Fruit fly (Drosophila melanogaster): ENCODE data around the gene vn.

The vn gene

DNA sequence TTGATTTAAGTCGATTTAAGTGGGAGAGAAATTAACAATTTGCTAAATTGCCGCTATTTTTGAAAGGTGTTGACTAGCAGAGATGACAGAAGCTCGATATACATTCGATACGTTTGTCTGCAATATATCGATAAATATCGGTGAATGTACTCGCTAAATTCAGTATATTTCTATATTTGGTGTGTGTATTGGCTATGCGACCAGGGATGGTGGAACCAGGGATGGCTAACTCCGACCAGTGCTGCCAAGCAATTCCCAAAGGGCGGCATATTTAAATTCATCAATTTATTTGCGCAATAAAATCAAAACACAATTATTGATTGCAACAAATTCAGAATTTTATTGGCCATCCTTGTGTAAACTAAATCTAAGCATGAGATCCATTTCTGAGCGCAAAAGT, 32.4 kb downstream of the vn start, which contains the start of gene mad2 (continued):
- TF ChIP-seq CG30403 (GFP tag; optimal IDR thresholded peaks at IDR 0.05) (peak; percentile 25), CG6272 (GFP tag; IDR thresholded peaks at IDR 0.05) (peak; percentile 48; the same call in 1 of the 2 replicates), CG13775 (GFP tag; optimal IDR thresholded peaks at IDR 0.05) (no peak), CG14050 (GFP tag; IDR thresholded peaks at IDR 0.05) (no peak), CG13624 (GFP tag; optimal IDR thresholded peaks at IDR 0.05) (peak; percentile 75), Sox100B (GFP tag; optimal IDR thresholded peaks at IDR 0.05) (no peak), CG8388 (GFP tag; optimal IDR thresholded peaks at IDR 0.05) (no peak), NC2β (GFP tag; optimal IDR thresholded peaks at IDR 0.05) (peak; percentile 34), gt (GFP tag; IDR thresholded peaks at IDR 0.05) (no peak), CG11247 (GFP tag; IDR thresholded peaks at IDR 0.05) (no peak), bowl (GFP tag; IDR thresholded peaks at IDR 0.05) (no peak), CTCF (GFP tag; optimal IDR thresholded peaks at IDR 0.05) (peak; percentile 31), exex (tag; optimal IDR thresholded peaks at IDR 0.05) (no peak), CG10462 (GFP tag; optimal IDR thresholded peaks at IDR 0.05) (peak; percentile 17), shn (GFP tag; optimal IDR thresholded peaks at IDR 0.05) (no peak), Stat92E (GFP tag; optimal IDR thresholded peaks at IDR 0.05) (peak in 1 of 3 experiments; percentile 67), Oli (tag; optimal IDR thresholded peaks at IDR 0.05) (no peak), CG2712 (tag; optimal IDR thresholded peaks at IDR 0.05) (peak; percentile 31), unpg (GFP tag; optimal IDR thresholded peaks at IDR 0.05) (no peak), phol (tag; optimal IDR thresholded peaks at IDR 0.05) (peak; percentile 41), CG14014 (GFP tag; IDR thresholded peaks at IDR 0.05) (no peak), CG11560 (tag; IDR thresholded peaks at IDR 0.05) (peak; percentile 85; the same call in 2 of the 3 replicates), CG1603 (tag; optimal IDR thresholded peaks at IDR 0.05) (peak; percentile 93), B-H1 (GFP tag; IDR thresholded peaks at IDR 0.05) (no peak), Fer1 (GFP tag; optimal IDR thresholded peaks at IDR 0.05) (no peak), vnd (GFP tag; IDR thresholded peaks at IDR 0.05; ENCODE audit: partially characterized antibody) (peak; percentile 52; the same call in 1 of the 3 replicates), hkb (optimal IDR thresholded peaks at IDR 0.05) (peak; percentile 72), hkb (GFP tag; IDR thresholded peaks at IDR 0.05) (no peak), CG16863 (GFP tag; optimal IDR thresholded peaks at IDR 0.05) (no peak), dpn (GFP tag; optimal IDR thresholded peaks at IDR 0.05) (peak; percentile 10 to 22), CG1792 (GFP tag; optimal IDR thresholded peaks at IDR 0.05) (no peak), Doc2 (GFP tag; IDR thresholded peaks at IDR 0.05) (no peak), Trl (optimal IDR thresholded peaks at IDR 0.05) (peak in 1 of 2 experiments; percentile 9), Trl (GFP tag; optimal IDR thresholded peaks at IDR 0.05) (no peak), Camta (GFP tag; optimal IDR thresholded peaks at IDR 0.05) (no peak), Side (GFP tag; optimal IDR thresholded peaks at IDR 0.05) (no peak), gcm (GFP tag; optimal IDR thresholded peaks at IDR 0.05) (no peak), sens-2 (GFP tag; IDR thresholded peaks at IDR 0.05) (no peak), unc-4 (GFP tag; IDR thresholded peaks at IDR 0.05; ENCODE audit: partially characterized antibody) (peak; percentile 74), CG2678 (tag; optimal IDR thresholded peaks at IDR 0.05) (no peak), ara (GFP tag; IDR thresholded peaks at IDR 0.05) (no peak), CG8765 (GFP tag; IDR thresholded peaks at IDR 0.05) (0 out of 2 replicates have a peak, but pooled peaks have one; percentile 18), CG1233 (GFP tag; optimal IDR thresholded peaks at IDR 0.05) (no peak), Ptx1 (GFP tag; IDR thresholded peaks at IDR 0.05) (no peak), CoRest (tag; optimal IDR thresholded peaks at IDR 0.05) (peak; percentile 69), Med (GFP tag) (peak; percentile 86), sens (GFP tag) (peak; percentile 24), CG5180 (GFP tag; optimal IDR thresholded peaks at IDR 0.05) (no peak), D19A (tag; optimal IDR thresholded peaks at IDR 0.05) (no peak)

All from whole organism, embryonic.